Worm (Caenorhabditis elegans): ENCODE measurements around the gene cyp-31A3.

cyp-31A3 gene

ce11 chrIV:4758659-4759058 lies 2.2 kb upstream of the cyp-31A3 start, which contains the start of gene Y17G9B.8:
Gene Y17G9B.8, minus strand, starts transcription at chrIV:4758840.
- no peak for TF ChIP-seq unc-62 (GFP tag; optimal IDR thresholded peaks at IDR 0.05)

ce11 chrIV:4763844-4764243 lies 3.0 kb downstream of the cyp-31A3 start, which contains the start of gene Y17G9B.2:
Gene Y17G9B.2, plus strand, starts transcription at chrIV:4764144.
- no peak for TF ChIP-seq unc-62 (GFP tag; optimal IDR thresholded peaks at IDR 0.05)

ce11 chrIV:4764422-4764821 lies 3.6 kb downstream of the cyp-31A3 start, which contains the start of gene npp-26:
Gene npp-26, plus strand, starts transcription at chrIV:4764722.
- no peak for TF ChIP-seq unc-62 (GFP tag; optimal IDR thresholded peaks at IDR 0.05)

ce11 chrIV:4771792-4772191 lies 10.9 kb downstream of the cyp-31A3 start, which contains the start of gene R11E3.2:
Gene R11E3.2, plus strand, starts transcription at chrIV:4772092.
- no peak for TF ChIP-seq unc-62 (GFP tag; optimal IDR thresholded peaks at IDR 0.05)

ce11 chrIV:4776001-4776400 lies 15.2 kb downstream of the cyp-31A3 start, which contains the start of gene R11E3.19:
Gene R11E3.19, minus strand, starts transcription at chrIV:4776101.
- TF ChIP-seq unc-62 (GFP tag; optimal IDR thresholded peaks at IDR 0.05), result no peak

- no peak for TF ChIP-seq unc-62 (GFP tag; optimal IDR thresholded peaks at IDR 0.05)
These were observed 15.7 kb downstream of the cyp-31A3 start for ce11 chrIV:4776501-4776900.

ce11 chrIV:4780129-4780528 lies 19.3 kb downstream of the cyp-31A3 start, which contains the start of gene set-15:
Gene set-15, minus strand, starts transcription at chrIV:4780229.
- no peak for TF ChIP-seq unc-62 (GFP tag; optimal IDR thresholded peaks at IDR 0.05)

- no peak for TF ChIP-seq unc-62 (GFP tag; optimal IDR thresholded peaks at IDR 0.05)
These were observed 20.3 kb downstream of the cyp-31A3 start for ce11 chrIV:4781123-4781522.

ce11 chrIV:4788332-4788731 lies 27.5 kb downstream of the cyp-31A3 start, which contains the start of gene nhr-104:
Gene nhr-104, minus strand, starts transcription at chrIV:4788692.
- no peak for TF ChIP-seq unc-62 (GFP tag; optimal IDR thresholded peaks at IDR 0.05)

- TF ChIP-seq unc-62 (GFP tag; optimal IDR thresholded peaks at IDR 0.05), result no peak
These were observed 28.6 kb downstream of the cyp-31A3 start, which contains the start of gene R11E3.1 for ce11 chrIV:4789445-4789844. Gene R11E3.1, plus strand, starts transcription at chrIV:4789745.

- TF ChIP-seq unc-62 (GFP tag; optimal IDR thresholded peaks at IDR 0.05), result no peak
These were observed 34.3 kb downstream of the cyp-31A3 start for ce11 chrIV:4795111-4795510.

ce11 chrIV:4799114-4799513 lies 38.3 kb downstream of the cyp-31A3 start, which contains the start of gene eor-1:
Gene eor-1, minus strand, starts transcription at chrIV:4799178.
- TF ChIP-seq unc-62 (GFP tag; optimal IDR thresholded peaks at IDR 0.05), result no peak

- no peak for TF ChIP-seq unc-62 (GFP tag; optimal IDR thresholded peaks at IDR 0.05)
These were observed 41.6 kb downstream of the cyp-31A3 start, which contains the start of gene dpf-7 for ce11 chrIV:4802494-4802893. Gene dpf-7, minus strand, starts transcription at chrIV:4802594.

- no peak for TF ChIP-seq unc-62 (GFP tag; optimal IDR thresholded peaks at IDR 0.05)
These were observed 45.6 kb downstream of the cyp-31A3 start, which contains the start of gene dpf-5 for ce11 chrIV:4806486-4806885. Gene dpf-5, minus strand, starts transcription at chrIV:4806586.

ce11 chrIV:4807219-4807618 lies 46.4 kb downstream of the cyp-31A3 start, which contains the start of gene H06H21.11:
Gene H06H21.11, minus strand, starts transcription at chrIV:4807319.
- no peak for TF ChIP-seq unc-62 (GFP tag; optimal IDR thresholded peaks at IDR 0.05)

ce11 chrIV:4809397-4809796 lies 48.5 kb downstream of the cyp-31A3 start, which contains the start of gene ubxn-6:
Gene ubxn-6, minus strand, starts transcription at chrIV:4809497.
- TF ChIP-seq unc-62 (GFP tag; optimal IDR thresholded peaks at IDR 0.05), result no peak

- no peak for TF ChIP-seq unc-62 (GFP tag; optimal IDR thresholded peaks at IDR 0.05)
These were observed 49.0 kb downstream of the cyp-31A3 start, which contains the start of gene H06H21.37 for ce11 chrIV:4809813-4810212. Gene H06H21.37, minus strand, starts transcription at chrIV:4809974.
